Fruit fly (Drosophila melanogaster): ENCODE data around the gene Pus1.

- TF ChIP-seq Mnt (GFP tag; optimal IDR thresholded peaks at IDR 0.05) (peak; percentile 55), kay (GFP tag; ENCODE audit: borderline replicate concordance) (no peak), Crg-1 (GFP tag; optimal IDR thresholded peaks at IDR 0.05) (no peak), CG12768 (GFP tag; optimal IDR thresholded peaks at IDR 0.05) (peak; percentile 71), Hr96 (GFP tag; optimal IDR thresholded peaks at IDR 0.05) (no peak), pad (GFP tag; optimal IDR thresholded peaks at IDR 0.05) (no peak), CG7101 (tag; optimal IDR thresholded peaks at IDR 0.05) (peak; percentile 18), tj (GFP tag; optimal IDR thresholded peaks at IDR 0.05) (peak; percentile 95), bab1 (GFP tag; optimal IDR thresholded peaks at IDR 0.05) (no peak), CG14711 (tag; optimal IDR thresholded peaks at IDR 0.05) (peak; percentile 36), CG11617 (GFP tag; optimal IDR thresholded peaks at IDR 0.05) (peak; percentile 11), cnc (optimal IDR thresholded peaks at IDR 0.05) (no peak)
Measured at dm6 chr3R:20546662-20547620, 45.5 kb downstream of the Pus1 start.
